Worm (Caenorhabditis elegans) whole organism, L4 larva: ENCODE data around the gene F55G11.10.

Source experiments
- F10B5.3 ChIP-seq: sonication (generic microtip); optimal IDR thresholded peaks from 2 replicates; lab custom pipeline; 2016; ENCODE audit warnings: mild to moderate bottlenecking, missing genetic modification characterization, missing compliant biosample characterization
- F37D6.2 ChIP-seq: sonication (generic microtip); optimal IDR thresholded peaks from 2 replicates; lab custom pipeline; 2016; ENCODE audit warnings: mild to moderate bottlenecking, missing genetic modification characterization, missing compliant biosample characterization
- T26A8.4 ChIP-seq: fragments of 200-800 bp; sonication (Bioruptor generic); IDR thresholded peaks from 2 replicates; pipeline ENCODE4 v1.3.6; 2022; ENCODE audit warnings: missing genetic modification characterization, missing compliant biosample characterization
- Y105C5A.15 ChIP-seq: fragments of 200-800 bp; sonication (Bioruptor generic); IDR thresholded peaks from 2 replicates; pipeline ENCODE4 v1.3.6; 2022; ENCODE audit warnings: missing genetic modification characterization, missing compliant biosample characterization
- ZK337.2 ChIP-seq: fragments of 200-800 bp; sonication (Bioruptor generic); IDR thresholded peaks from 2 replicates; pipeline ENCODE4 v1.3.6; 2022; ENCODE audit warnings: missing genetic modification reagents, missing genetic modification characterization, missing compliant biosample characterization
- ZK546.5 ChIP-seq, 2 experiments: sonication (generic microtip); optimal IDR thresholded peaks; 2 replicates each; lab custom pipeline; 2017; ENCODE audit warnings: missing biosample characterization in 2 of 2, missing genetic modification characterization in 2 of 2
- ama-1 ChIP-seq: fragments of 150-350 bp; optimal IDR thresholded peaks from 2 replicates; lab custom pipeline; 2014; ENCODE audit warnings: inconsistent platforms, mixed read lengths
- ceh-44 ChIP-seq: fragments of 200-800 bp; sonication (Bioruptor generic); IDR thresholded peaks from 2 replicates; pipeline ENCODE4 v1.3.6; 2022; ENCODE audit warnings: missing genetic modification reagents, missing genetic modification characterization, missing compliant biosample characterization
- ceh-82 ChIP-seq: sonication (generic microtip); optimal IDR thresholded peaks from 2 replicates; lab custom pipeline; 2017; ENCODE audit warnings: missing biosample characterization, missing genetic modification characterization
- daf-16 ChIP-seq, 3 experiments: sonication (generic microtip); optimal IDR thresholded peaks; 2 replicates each; lab custom pipeline; 2016 to 2017; ENCODE audit warnings: missing genetic modification characterization in 3 of 3, missing genetic modification reagents in 3 of 3, mild to moderate bottlenecking in 2 of 3, missing compliant biosample characterization in 2 of 3, missing biosample characterization in 1 of 3, moderate library complexity in 1 of 3
- dmd-6 ChIP-seq: fragments of 200-800 bp; sonication (Bioruptor generic); IDR thresholded peaks from 2 replicates; pipeline ENCODE4 v1.3.6; 2022; ENCODE audit warnings: missing genetic modification reagents, missing genetic modification characterization, missing compliant biosample characterization
- fkh-10 ChIP-seq: fragments of 150-350 bp; optimal IDR thresholded peaks from 2 replicates; lab custom pipeline; 2014; ENCODE audit warnings: missing biosample characterization, missing genetic modification reagents, missing genetic modification characterization
- fos-1 ChIP-seq: fragments of 150-350 bp; optimal IDR thresholded peaks from 2 replicates; lab custom pipeline; 2014; ENCODE audit warnings: missing biosample characterization, missing genetic modification characterization
- gei-8 ChIP-seq: fragments of 200-800 bp; sonication (Bioruptor generic); optimal IDR thresholded peaks from 2 replicates; lab custom pipeline; 2018; ENCODE audit warnings: mild to moderate bottlenecking, missing genetic modification characterization, missing compliant biosample characterization
- hif-1 ChIP-seq, 2 experiments: sonication (generic microtip); optimal IDR thresholded peaks; 2 replicates each; lab custom pipeline; 2016 to 2017; ENCODE audit warnings: missing compliant biosample characterization in 2 of 2, missing genetic modification characterization in 2 of 2, missing genetic modification reagents in 2 of 2, missing genotype in 2 of 2, mild to moderate bottlenecking in 1 of 2
- hlh-30 ChIP-seq: sonication (generic microtip); optimal IDR thresholded peaks from 2 replicates; lab custom pipeline; 2017; ENCODE audit warnings: antibody characterized with exemption, mild to moderate bottlenecking, missing genetic modification characterization, missing compliant biosample characterization; ENCODE audit not compliant: insufficient read depth
- hmg-1.1 ChIP-seq: fragments of 200-800 bp; sonication (Bioruptor generic); IDR thresholded peaks from 2 replicates; pipeline ENCODE4 v1.3.6; 2022; ENCODE audit warnings: missing genetic modification reagents, missing genetic modification characterization, missing compliant biosample characterization
- lin-15B ChIP-seq: fragments of 150-350 bp; sonication (generic microtip); optimal IDR thresholded peaks from 3 replicates; lab custom pipeline; 2014; ENCODE audit warnings: missing biosample characterization, missing genetic modification characterization
- lin-29 ChIP-seq: fragments of 200-800 bp; sonication (Bioruptor generic); IDR thresholded peaks from 2 replicates; pipeline ENCODE4 v1.3.6; 2022; ENCODE audit warnings: missing genetic modification reagents, missing genetic modification characterization, missing compliant biosample characterization
- lin-39 ChIP-seq: fragments of 150-350 bp; optimal IDR thresholded peaks from 2 replicates; lab custom pipeline; 2014; ENCODE audit warnings: missing biosample characterization, missing genetic modification reagents, missing genetic modification characterization
- madf-9 ChIP-seq: fragments of 200-800 bp; sonication (Bioruptor generic); conservative IDR thresholded peaks from 2 replicates; pipeline ENCODE4 v1.3.6; 2022; ENCODE audit warnings: missing genetic modification reagents, missing genetic modification characterization, missing compliant biosample characterization
- nhr-10 ChIP-seq: fragments of 150-350 bp; optimal IDR thresholded peaks from 2 replicates; lab custom pipeline; 2014; ENCODE audit warnings: missing biosample characterization, missing genetic modification characterization
- nhr-11 ChIP-seq: fragments of 150-350 bp; optimal IDR thresholded peaks from 2 replicates; lab custom pipeline; 2014; ENCODE audit warnings: missing biosample characterization, missing genetic modification characterization
- nhr-111 ChIP-seq: fragments of 200-800 bp; sonication (Bioruptor generic); optimal IDR thresholded peaks from 2 replicates; lab custom pipeline; 2018; ENCODE audit warnings: mild to moderate bottlenecking, missing genetic modification characterization, missing compliant biosample characterization
- nhr-237 ChIP-seq: sonication (generic microtip); optimal IDR thresholded peaks from 2 replicates; lab custom pipeline; 2017; ENCODE audit warnings: missing biosample characterization, missing genetic modification characterization
- nhr-25 ChIP-seq: sonication (generic microtip); optimal IDR thresholded peaks from 2 replicates; lab custom pipeline; 2017; ENCODE audit warnings: missing genetic modification characterization, mild to moderate bottlenecking, missing compliant biosample characterization, antibody characterized with exemption, moderate library complexity, borderline replicate concordance; ENCODE audit not compliant: insufficient read depth
- nhr-28 ChIP-seq: fragments of 150-350 bp; optimal IDR thresholded peaks from 2 replicates; lab custom pipeline; 2014; ENCODE audit warnings: missing biosample characterization, missing genetic modification characterization
- nhr-48 ChIP-seq: sonication (generic microtip); optimal IDR thresholded peaks from 2 replicates; lab custom pipeline; 2016; ENCODE audit warnings: mild to moderate bottlenecking, missing genetic modification characterization, missing compliant biosample characterization
- nhr-76 ChIP-seq: fragments of 150-350 bp; optimal IDR thresholded peaks from 2 replicates; lab custom pipeline; 2014; ENCODE audit warnings: missing biosample characterization, missing genetic modification characterization
- nhr-77 ChIP-seq: fragments of 150-350 bp; optimal IDR thresholded peaks from 2 replicates; lab custom pipeline; 2014; ENCODE audit warnings: missing biosample characterization, missing genetic modification characterization
- pha-4 ChIP-seq, 2 experiments: fragments of 150-350 bp in 1 of 2; fragments of 200-800 bp in 1 of 2; sonication (Bioruptor generic) in 1 of 2; IDR thresholded peaks in 1 of 2; optimal IDR thresholded peaks in 1 of 2; 2 replicates each; pipeline versions ENCODE4 v1.3.6 to Lab custom; 2014 to 2022; ENCODE audit warnings: missing genetic modification characterization in 2 of 2, missing genetic modification reagents in 2 of 2, missing biosample characterization in 1 of 2, missing compliant biosample characterization in 1 of 2
- php-3 ChIP-seq: fragments of 200-800 bp; sonication (Bioruptor generic); IDR thresholded peaks from 2 replicates; pipeline ENCODE4 v1.3.6; 2022; ENCODE audit warnings: missing genetic modification reagents, missing genetic modification characterization, missing compliant biosample characterization
- pqm-1 ChIP-seq: sonication (generic microtip); optimal IDR thresholded peaks from 2 replicates; lab custom pipeline; 2017; ENCODE audit warnings: missing biosample characterization, missing genetic modification characterization
- spr-3 ChIP-seq: fragments of 200-800 bp; sonication (Bioruptor generic); optimal IDR thresholded peaks from 2 replicates; lab custom pipeline; 2018; ENCODE audit warnings: mild to moderate bottlenecking, missing genetic modification characterization, missing compliant biosample characterization
- tra-1 ChIP-seq: fragments of 200-800 bp; sonication (Bioruptor generic); IDR thresholded peaks from 2 replicates; pipeline ENCODE4 v1.3.6; 2022; ENCODE audit warnings: missing genetic modification reagents, missing genetic modification characterization, missing compliant biosample characterization
- unc-130 ChIP-seq: sonication (generic microtip); optimal IDR thresholded peaks from 2 replicates; lab custom pipeline; 2016; ENCODE audit warnings: missing genetic modification reagents, missing genetic modification characterization, missing compliant biosample characterization
- unc-62 ChIP-seq, 3 experiments: fragments of 150-350 bp in 1 of 3; sonication (generic microtip); optimal IDR thresholded peaks in 2 of 3; peaks in 1 of 3; 1 replicate in 1 of 3; 2 replicates in 2 of 3; lab custom pipeline; 2014 to 2017; ENCODE audit warnings: missing biosample characterization in 3 of 3, missing genetic modification characterization in 3 of 3, missing genetic modification reagents in 3 of 3, missing genotype in 1 of 3
- vab-7 ChIP-seq: fragments of 200-800 bp; sonication (Bioruptor generic); IDR thresholded peaks from 2 replicates; pipeline ENCODE4 v1.3.6; 2022; ENCODE audit warnings: missing genetic modification reagents, missing genetic modification characterization, missing compliant biosample characterization
- zfp-3 ChIP-seq: fragments of 200-800 bp; sonication (Bioruptor generic); conservative IDR thresholded peaks from 2 replicates; pipeline ENCODE4 v1.3.6; 2022; ENCODE audit warnings: missing genetic modification reagents, missing genetic modification characterization, missing compliant biosample characterization

F55G11.10 gene

DNA sequence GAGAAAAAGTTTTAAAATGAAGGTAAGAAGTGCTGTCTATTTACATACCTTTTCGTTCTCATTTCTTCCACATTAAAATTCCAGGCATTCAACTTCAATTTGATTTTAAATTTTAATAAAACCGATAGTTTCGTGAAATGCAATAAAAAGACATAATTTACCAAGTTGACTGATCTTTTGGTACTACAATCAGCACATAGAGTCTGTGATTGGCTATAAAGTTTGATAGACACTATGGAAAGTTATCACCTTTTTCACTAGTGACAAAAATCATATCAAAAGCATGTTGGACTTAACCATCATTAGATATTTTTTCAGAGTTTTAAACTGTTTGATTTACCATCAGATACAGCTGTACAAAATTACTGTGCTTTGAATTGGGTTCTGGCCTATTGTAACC, 33.1 kb upstream of the F55G11.10 start, which contains the start of gene srz-15:
Gene srz-15 (plus strand): TSS at position 301 of the 400 bp plus-strand sequence.
- TF ChIP-seq gei-8 (GFP tag; lab: Kevin White, UChicago), result no peak
- TF ChIP-seq nhr-25 (tag; lab: Kevin White, UChicago), result no peak
- no peak for TF ChIP-seq lin-39 (tag; lab: Kevin White, UChicago)
- TF ChIP-seq nhr-76 (tag; lab: Kevin White, UChicago), result no peak
- TF ChIP-seq hlh-30, result no peak
- TF ChIP-seq tra-1 (GFP tag; lab: Robert Waterston, UW), result no peak
- no peak for TF ChIP-seq zfp-3 (GFP tag; lab: Robert Waterston, UW)
- no peak for TF ChIP-seq ama-1 (lab: Kevin White, UChicago)
- no peak for TF ChIP-seq nhr-237
- no peak for TF ChIP-seq nhr-111 (GFP tag; lab: Kevin White, UChicago)
- TF ChIP-seq madf-9 (GFP tag; lab: Robert Waterston, UW), result no peak
- TF ChIP-seq Y105C5A.15, result no peak
- TF ChIP-seq fos-1, result no peak
- no peak for TF ChIP-seq hmg-1.1 (GFP tag; lab: Robert Waterston, UW)
- no peak for TF ChIP-seq nhr-48 (tag; lab: Kevin White, UChicago)

DNA sequence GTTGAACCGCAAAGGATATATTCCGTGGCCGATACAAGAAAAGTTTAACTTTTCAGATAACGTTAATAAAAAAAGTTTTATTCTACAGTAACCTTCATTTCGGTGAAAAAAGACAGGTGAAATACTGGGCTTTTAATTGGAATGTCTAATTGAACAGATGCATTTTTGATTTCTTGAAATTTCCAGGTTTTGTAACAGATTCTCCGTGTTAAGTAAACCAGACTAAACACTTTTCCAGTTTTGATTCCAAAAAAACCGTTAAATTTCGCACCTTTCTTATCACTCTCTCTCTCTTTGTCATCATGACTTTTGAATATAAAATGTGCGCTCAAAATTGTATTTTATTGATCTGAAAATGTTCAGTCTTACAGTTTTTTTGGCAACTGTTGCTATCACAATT, 30.3 kb upstream of the F55G11.10 start, which contains the start of gene C32H11.3:
Gene C32H11.3 (plus strand): TSS at position 301 of the 400 bp plus-strand sequence.
- TF ChIP-seq nhr-11 (tag; lab: Kevin White, UChicago), result no peak
- TF ChIP-seq pha-4 (GFP tag; IDR thresholded peaks at IDR 0.05; lab: Robert Waterston, UW), result no peak
- TF ChIP-seq pha-4 (tag; optimal IDR thresholded peaks at IDR 0.05; lab: Kevin White, UChicago), result no peak
- no peak for TF ChIP-seq ceh-82 (tag; lab: Kevin White, UChicago)
- no peak for TF ChIP-seq nhr-10
- TF ChIP-seq dmd-6 (GFP tag; lab: Robert Waterston, UW), result no peak
- no peak for TF ChIP-seq T26A8.4
- TF ChIP-seq lin-29 (GFP tag; lab: Robert Waterston, UW), result no peak
- TF ChIP-seq ama-1 (lab: Kevin White, UChicago), result no peak
- TF ChIP-seq nhr-77, result no peak
- TF ChIP-seq pqm-1 (tag; lab: Kevin White, UChicago), result no peak
- no peak for TF ChIP-seq php-3 (GFP tag; lab: Robert Waterston, UW)
- TF ChIP-seq ZK546.5 (tag; optimal IDR thresholded peaks at IDR 0.05; lab: Kevin White, UChicago), result no peak
- TF ChIP-seq daf-16 (GFP tag; optimal IDR thresholded peaks at IDR 0.05; lab: Kevin White, UChicago), result no peak
- no peak for TF ChIP-seq daf-16 (tag; optimal IDR thresholded peaks at IDR 0.05; lab: Kevin White, UChicago)
- no peak for TF ChIP-seq vab-7 (GFP tag; lab: Robert Waterston, UW)
- TF ChIP-seq F37D6.2 (tag; lab: Kevin White, UChicago), result no peak
- no peak for TF ChIP-seq ceh-44
- TF ChIP-seq unc-130 (GFP tag; lab: Kevin White, UChicago), result no peak

DNA sequence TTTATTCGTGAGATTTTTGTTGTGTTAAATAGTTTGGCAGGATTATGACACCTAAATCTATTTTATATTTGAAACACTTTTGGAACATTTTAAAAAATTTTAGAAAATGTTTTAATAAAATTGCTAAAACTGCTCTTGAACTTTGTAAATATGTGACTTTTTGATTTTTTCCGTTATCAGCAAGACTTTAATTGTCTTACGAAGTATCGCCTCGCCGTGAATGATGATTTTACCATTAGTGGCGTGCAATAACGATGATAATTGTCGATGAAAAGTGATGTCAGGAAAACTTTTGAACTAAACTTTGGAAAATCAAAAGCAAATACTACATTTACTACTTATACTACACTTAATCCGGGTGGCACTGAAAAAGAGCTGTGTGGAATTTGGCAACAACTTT, 28.0 kb upstream of the F55G11.10 start:
- TF ChIP-seq dmd-6 (GFP tag; lab: Robert Waterston, UW), result peak; percentile 69
- TF ChIP-seq ama-1 (lab: Kevin White, UChicago), result no peak
- peak in 1 of 2 experiments; percentile 22 for TF ChIP-seq unc-62 (GFP tag; optimal IDR thresholded peaks at IDR 0.05 in 1 of 2; lab: Kevin White, UChicago)
- no peak for TF ChIP-seq unc-62 (tag; optimal IDR thresholded peaks at IDR 0.05; lab: Kevin White, UChicago)
- TF ChIP-seq spr-3 (GFP tag; lab: Kevin White, UChicago), result no peak
- TF ChIP-seq pqm-1 (tag; lab: Kevin White, UChicago), result peak; percentile 25
- TF ChIP-seq zfp-3 (GFP tag; lab: Robert Waterston, UW), result no peak
- no peak for TF ChIP-seq vab-7 (GFP tag; lab: Robert Waterston, UW)
- no peak for TF ChIP-seq lin-15B (tag; lab: Kevin White, UChicago)
- TF ChIP-seq daf-16 (GFP tag; optimal IDR thresholded peaks at IDR 0.05; lab: Kevin White, UChicago), result no peak
- TF ChIP-seq daf-16 (tag; optimal IDR thresholded peaks at IDR 0.05; lab: Kevin White, UChicago), result peak; percentile 34
- TF ChIP-seq F10B5.3 (tag; lab: Kevin White, UChicago), result no peak
- TF ChIP-seq nhr-28 (tag; lab: Kevin White, UChicago), result peak; percentile 66
- TF ChIP-seq fkh-10 (GFP tag; lab: Kevin White, UChicago), result no peak
- TF ChIP-seq ZK337.2, result no peak
- no peak for TF ChIP-seq hif-1 (tag; optimal IDR thresholded peaks at IDR 0.05; lab: Kevin White, UChicago)
